Worm (Caenorhabditis elegans) whole organism, L4/young adult: ENCODE measurements around the gene M03B6.4.

ENCODE experiments used
- W03F9.2 ChIP-seq: fragments of 150-350 bp; optimal IDR thresholded peaks from 2 replicates; lab custom pipeline; 2014; ENCODE audit warnings: missing biosample characterization, missing genetic modification characterization
- dao-5 ChIP-seq: sonication (generic microtip); optimal IDR thresholded peaks from 2 replicates; lab custom pipeline; 2016; ENCODE audit warnings: missing genotype, missing genetic modification characterization, moderate library complexity, missing compliant biosample characterization
- him-1 ChIP-seq: sonication (generic microtip); optimal IDR thresholded peaks from 2 replicates; lab custom pipeline; 2016; ENCODE audit warnings: missing genotype, missing genetic modification reagents, missing genetic modification characterization, missing compliant biosample characterization

DNA sequence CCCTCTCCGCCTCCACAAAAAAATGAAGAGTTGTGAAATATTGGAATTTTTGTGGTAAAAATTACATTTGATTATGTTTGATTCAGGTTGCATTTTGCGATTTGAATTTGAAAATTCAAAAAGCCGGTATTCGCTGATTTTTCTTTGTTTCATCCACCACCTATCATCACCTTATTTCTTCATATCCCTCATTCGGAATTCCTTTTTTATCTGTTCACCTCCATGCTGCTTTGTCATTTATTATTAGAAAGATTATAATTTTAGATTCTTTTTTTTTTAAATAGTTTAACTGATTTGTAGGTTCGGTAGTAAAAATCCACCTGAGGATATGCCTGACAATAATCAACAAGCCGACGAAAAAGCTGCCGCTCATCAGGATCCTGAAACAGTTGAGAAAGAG, 6.0 kb upstream of the M03B6.4 start, which contains the start of gene mct-3:
- no peak for TF ChIP-seq him-1 (tag; lab: Kevin White, UChicago)
- TF ChIP-seq dao-5 (tag; lab: Kevin White, UChicago): no peak
- TF ChIP-seq W03F9.2 (tag; lab: Kevin White, UChicago): no peak
